Worm (Caenorhabditis elegans) whole organism, mixed stage, embryonic: ENCODE measurements around the gene F38A6.4.

ENCODE experiments used
- M03D4.4 ChIP-seq: sonication (generic microtip); optimal IDR thresholded peaks from 2 replicates; lab custom pipeline; 2017; ENCODE audit warnings: mild to moderate bottlenecking, missing genetic modification characterization, missing compliant biosample characterization
- lin-13 ChIP-seq: fragments of 150-350 bp; optimal IDR thresholded peaks from 2 replicates; lab custom pipeline; 2014; ENCODE audit warnings: missing biosample characterization, missing genetic modification characterization
- lsy-2 ChIP-seq: fragments of 150-350 bp; optimal IDR thresholded peaks from 2 replicates; lab custom pipeline; 2014; ENCODE audit warnings: missing biosample characterization, missing genetic modification characterization
- nhr-76 ChIP-seq: sonication (generic microtip); optimal IDR thresholded peaks from 2 replicates; lab custom pipeline; 2017; ENCODE audit warnings: missing biosample characterization, missing genetic modification characterization
- snpc-4 ChIP-seq: fragments of 150-350 bp; optimal IDR thresholded peaks from 2 replicates; lab custom pipeline; 2014; ENCODE audit warnings: missing biosample characterization, missing genetic modification characterization

DNA sequence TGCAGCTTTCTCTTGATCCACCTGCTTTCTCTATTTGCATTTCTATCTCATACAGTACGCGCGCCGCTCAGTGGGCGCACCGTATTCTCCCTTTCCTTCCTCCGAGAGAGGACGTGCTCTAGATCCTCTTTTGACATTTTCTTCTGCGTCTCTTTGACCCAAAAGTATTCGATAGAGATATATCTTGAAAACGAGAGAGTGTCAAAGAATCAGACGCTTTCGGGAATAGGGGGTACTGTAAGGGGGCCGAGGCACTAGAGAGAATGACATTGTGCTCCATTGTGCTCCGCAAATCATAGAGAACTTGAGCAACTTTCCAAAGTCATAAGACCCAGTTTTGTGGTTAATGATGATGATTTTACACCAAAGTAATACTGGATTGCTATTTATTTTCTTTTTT, 26.1 kb downstream of the F38A6.4 start:
- TF ChIP-seq snpc-4 (tag; lab: Kevin White, UChicago) (no peak), M03D4.4 (no peak), nhr-76 (tag; lab: Kevin White, UChicago) (no peak), lin-13 (tag; lab: Kevin White, UChicago) (no peak), lsy-2 (tag; lab: Kevin White, UChicago) (peak; percentile 73)
